Fruit fly (Drosophila melanogaster) whole organism, adult: ENCODE results near the gene Cfp1.

ENCODE experiments used
- CG11617 ChIP-seq: fragments of 200-800 bp; sonication (Bioruptor generic); optimal IDR thresholded peaks from 2 replicates; lab custom pipeline; 2017; ENCODE audit warnings: mild to moderate bottlenecking, missing biosample characterization, missing genetic modification reagents, missing genetic modification characterization
- CG12768 ChIP-seq: fragments of 200-800 bp; sonication (Bioruptor generic); optimal IDR thresholded peaks from 2 replicates; lab custom pipeline; 2017; ENCODE audit warnings: missing biosample characterization, missing genetic modification characterization, mild to moderate bottlenecking, moderate library complexity, missing genetic modification reagents
- CG1620 ChIP-seq: fragments of 200-800 bp; sonication (Bioruptor generic); optimal IDR thresholded peaks from 2 replicates; lab custom pipeline; 2016; ENCODE audit warnings: missing biosample characterization, missing genetic modification characterization
- CG33017 ChIP-seq: fragments of 200-800 bp; sonication (Bioruptor generic); optimal IDR thresholded peaks from 2 replicates; lab custom pipeline; 2018; ENCODE audit warnings: missing biosample characterization, mild to moderate bottlenecking, missing genetic modification characterization, moderate library complexity
- CG7045 ChIP-seq: fragments of 200-800 bp; sonication (Bioruptor generic); optimal IDR thresholded peaks from 2 replicates; lab custom pipeline; 2017; ENCODE audit warnings: missing biosample characterization, mild to moderate bottlenecking, missing genetic modification characterization
- Hr96 ChIP-seq: fragments of 200-800 bp; sonication (Bioruptor generic); optimal IDR thresholded peaks from 2 replicates; lab custom pipeline; 2016; ENCODE audit warnings: missing biosample characterization, missing genetic modification characterization
- Mnt ChIP-seq: fragments of 200-800 bp; sonication (Bioruptor generic); optimal IDR thresholded peaks from 2 replicates; lab custom pipeline; 2016; ENCODE audit warnings: missing biosample characterization, mild to moderate bottlenecking, missing genetic modification characterization
- bab1 ChIP-seq: fragments of 200-800 bp; sonication (Bioruptor generic); optimal IDR thresholded peaks from 3 replicates; lab custom pipeline; 2019; ENCODE audit warnings: missing biosample characterization, mild to moderate bottlenecking, missing genetic modification characterization, moderate library complexity
- kay ChIP-seq: fragments of 200-800 bp; sonication (Bioruptor generic); peaks from one replicate; lab custom pipeline; 2016; ENCODE audit warnings: missing biosample characterization, missing genetic modification characterization, borderline replicate concordance
- ovo ChIP-seq: fragments of 200-800 bp; sonication (Bioruptor generic); optimal IDR thresholded peaks from 2 replicates; lab custom pipeline; 2016; ENCODE audit warnings: missing biosample characterization, missing genetic modification characterization
- tj ChIP-seq: fragments of 200-800 bp; sonication (Bioruptor generic); optimal IDR thresholded peaks from 3 replicates; lab custom pipeline; 2017; ENCODE audit warnings: missing biosample characterization, mild to moderate bottlenecking, missing genetic modification characterization, moderate library complexity
- toe ChIP-seq: fragments of 200-800 bp; sonication (Bioruptor generic); optimal IDR thresholded peaks from 2 replicates; lab custom pipeline; 2016; ENCODE audit warnings: missing biosample characterization, missing genetic modification characterization

dm6 chrX:9297661-9298433 lies 25.1 kb upstream of the Cfp1 start:
- TF ChIP-seq CG7045 (GFP tag; lab: Kevin White, UChicago) (no peak), ovo (GFP tag; lab: Kevin White, UChicago) (no peak), tj (GFP tag; lab: Kevin White, UChicago) (no peak), CG11617 (GFP tag; lab: Kevin White, UChicago) (no peak), Hr96 (no peak), bab1 (GFP tag; lab: Kevin White, UChicago) (no peak), kay (GFP tag; lab: Kevin White, UChicago) (no peak), CG33017 (no peak), Mnt (GFP tag; lab: Kevin White, UChicago) (no peak), toe (GFP tag; lab: Kevin White, UChicago) (no peak), CG12768 (no peak), CG1620 (no peak)
